Worm (Caenorhabditis elegans): Measurements from ENCODE around the gene fem-2.
A peak's percentile ranks its signal among the peaks of the same experiment; 100 is the strongest.

fem-2 gene

ce11 chrIII:670994-671393, 36.6 kb upstream of the fem-2 start (continued):
- TF ChIP-seq lir-3 (tag; optimal IDR thresholded peaks at IDR 0.05), result no peak
- TF ChIP-seq nhr-237 (tag; optimal IDR thresholded peaks at IDR 0.05), result no peak
- TF ChIP-seq jun-1 (tag; optimal IDR thresholded peaks at IDR 0.05), result no peak
- TF ChIP-seq nhr-11 (tag; optimal IDR thresholded peaks at IDR 0.05), result peak; percentile 51
- TF ChIP-seq dve-1 (tag; optimal IDR thresholded peaks at IDR 0.05; ENCODE audit: insufficient read depth), result no peak
- no peak for TF ChIP-seq T26A8.4 (GFP tag; IDR thresholded peaks at IDR 0.05)
- TF ChIP-seq dpl-1 (GFP tag; optimal IDR thresholded peaks at IDR 0.05), result no peak
- TF ChIP-seq Y48G9A.11 (GFP tag; IDR thresholded peaks at IDR 0.05), result no peak
- TF ChIP-seq spr-3 (GFP tag; optimal IDR thresholded peaks at IDR 0.05), result no peak
- no peak for TF ChIP-seq lin-29 (GFP tag; IDR thresholded peaks at IDR 0.05)
- TF ChIP-seq skn-1 (tag; optimal IDR thresholded peaks at IDR 0.05), result no peak
- peak; percentile 60; the same call in 1 of the 2 replicates for TF ChIP-seq egl-43 (GFP tag; IDR thresholded peaks at IDR 0.05)
- no peak for TF ChIP-seq Y5F2A.4 (GFP tag; optimal IDR thresholded peaks at IDR 0.05)
- no peak for TF ChIP-seq D1046.2 (GFP tag; IDR thresholded peaks at IDR 0.05)
- TF ChIP-seq ces-1 (GFP tag; optimal IDR thresholded peaks at IDR 0.05), result peak; percentile 71
- no peak for TF ChIP-seq tra-1 (GFP tag; IDR thresholded peaks at IDR 0.05)
- TF ChIP-seq hif-1 (tag; optimal IDR thresholded peaks at IDR 0.05), result peak in 1 of 2 experiments; percentile 35
- no peak; the same call in 1 of the 2 replicates for TF ChIP-seq madf-9 (GFP tag; conservative IDR thresholded peaks at IDR 0.05)
- TF ChIP-seq zip-2 (tag; optimal IDR thresholded peaks at IDR 0.05), result no peak
- no peak for TF ChIP-seq lin-1 (GFP tag; IDR thresholded peaks at IDR 0.05)
- TF ChIP-seq tag-97 (GFP tag; IDR thresholded peaks at IDR 0.05), result no peak
- TF ChIP-seq snpc-1.2 (GFP tag; IDR thresholded peaks at IDR 0.05), result no peak
- no peak for TF ChIP-seq ZK546.5 (tag; optimal IDR thresholded peaks at IDR 0.05)
- no peak for TF ChIP-seq mes-2 (tag; optimal IDR thresholded peaks at IDR 0.05; ENCODE audit: poor library complexity, severe bottlenecking)
- no peak for TF ChIP-seq Y75B8A.6 (GFP tag; IDR thresholded peaks at IDR 0.05)
- TF ChIP-seq nhr-42 (GFP tag; IDR thresholded peaks at IDR 0.05), result no peak
- no peak for TF ChIP-seq mxl-2 (GFP tag; conservative IDR thresholded peaks at IDR 0.05)
- no peak for TF ChIP-seq daf-8 (GFP tag; IDR thresholded peaks at IDR 0.05)
- no peak for TF ChIP-seq lim-7 (GFP tag; IDR thresholded peaks at IDR 0.05)
- no peak for TF ChIP-seq dmd-9 (GFP tag; IDR thresholded peaks at IDR 0.05)
- TF ChIP-seq set-16 (GFP tag; IDR thresholded peaks at IDR 0.05), result peak; percentile 63
- no peak for TF ChIP-seq ceh-62 (tag; optimal IDR thresholded peaks at IDR 0.05)
- TF ChIP-seq hlh-11 (tag; optimal IDR thresholded peaks at IDR 0.05), result peak; percentile 30
- TF ChIP-seq mdl-1 (tag; optimal IDR thresholded peaks at IDR 0.05), result peak in 1 of 2 experiments; percentile 64
- no peak for TF ChIP-seq saeg-2 (GFP tag; IDR thresholded peaks at IDR 0.05)
- no peak for TF ChIP-seq lin-15B (tag; optimal IDR thresholded peaks at IDR 0.05)
- no peak for TF ChIP-seq sdz-12 (GFP tag; optimal IDR thresholded peaks at IDR 0.05)
- TF ChIP-seq F49E8.2 (tag; optimal IDR thresholded peaks at IDR 0.05; ENCODE audit: borderline replicate concordance), result no peak
- no peak for TF ChIP-seq cey-2 (tag; optimal IDR thresholded peaks at IDR 0.05; ENCODE audit: borderline replicate concordance, insufficient read depth)
- no peak for TF ChIP-seq php-3 (GFP tag; IDR thresholded peaks at IDR 0.05)
- no peak for TF ChIP-seq snpc-4 (tag; optimal IDR thresholded peaks at IDR 0.05)
- TF ChIP-seq nhr-76 (tag; optimal IDR thresholded peaks at IDR 0.05), result no peak
- peak; percentile 62 for TF ChIP-seq mep-1 (tag; optimal IDR thresholded peaks at IDR 0.05)
- no peak for TF ChIP-seq zip-11 (GFP tag; IDR thresholded peaks at IDR 0.05)
- TF ChIP-seq T20F7.1 (GFP tag; optimal IDR thresholded peaks at IDR 0.05), result no peak
- no peak for TF ChIP-seq ceh-82 (tag; optimal IDR thresholded peaks at IDR 0.05)
- no peak for TF ChIP-seq F44E2.7 (GFP tag; IDR thresholded peaks at IDR 0.05)
- TF ChIP-seq vab-7 (GFP tag; IDR thresholded peaks at IDR 0.05), result no peak

Data from whole organism, L4 larva.